Worm (Caenorhabditis elegans) whole organism, L1 larva: Measurements from ENCODE around the gene C14F11.7.

Experiments used
- efl-1 ChIP-seq, 4 experiments: fragments of 150-350 bp; optimal IDR thresholded peaks in 3 of 4; peaks in 1 of 4; 1 replicate in 1 of 4; 2 replicates in 3 of 4; lab custom pipeline; 2014; ENCODE audit warnings: missing biosample characterization in 2 of 4, missing genetic modification characterization in 2 of 4, missing genetic modification reagents in 2 of 4
- fkh-10 ChIP-seq: sonication (generic microtip); optimal IDR thresholded peaks from 2 replicates; lab custom pipeline; 2017; ENCODE audit warnings: missing biosample characterization, missing genetic modification reagents, missing genetic modification characterization
- fkh-4 ChIP-seq: sonication (generic microtip); optimal IDR thresholded peaks from 2 replicates; lab custom pipeline; 2016; ENCODE audit warnings: missing compliant biosample characterization, missing genetic modification characterization, borderline replicate concordance
- lin-15B ChIP-seq: fragments of 150-350 bp; sonication (generic microtip); optimal IDR thresholded peaks from 3 replicates; lab custom pipeline; 2014; ENCODE audit warnings: missing biosample characterization, missing genetic modification characterization
- lsy-2 ChIP-seq, 2 experiments: fragments of 150-350 bp; optimal IDR thresholded peaks; 2 replicates each; lab custom pipeline; 2014; ENCODE audit warnings: missing biosample characterization in 2 of 2, missing genetic modification characterization in 2 of 2
- nhr-11 ChIP-seq: fragments of 150-350 bp; optimal IDR thresholded peaks from 2 replicates; lab custom pipeline; 2014; ENCODE audit warnings: missing biosample characterization, missing genetic modification characterization
- nhr-47 ChIP-seq: sonication (generic microtip); optimal IDR thresholded peaks from 2 replicates; lab custom pipeline; 2016; ENCODE audit warnings: mild to moderate bottlenecking, missing genetic modification characterization, moderate library complexity, missing compliant biosample characterization
- nhr-77 ChIP-seq: fragments of 150-350 bp; optimal IDR thresholded peaks from 2 replicates; lab custom pipeline; 2014; ENCODE audit warnings: missing biosample characterization, missing genetic modification characterization
- pqm-1 ChIP-seq: sonication (generic microtip); optimal IDR thresholded peaks from 3 replicates; lab custom pipeline; 2017; ENCODE audit warnings: missing biosample characterization, missing genetic modification characterization
- sox-4 ChIP-seq: sonication (generic microtip); optimal IDR thresholded peaks from 2 replicates; lab custom pipeline; 2016; ENCODE audit warnings: missing genetic modification characterization, missing compliant biosample characterization
- unc-62 ChIP-seq: fragments of 150-350 bp; optimal IDR thresholded peaks from 2 replicates; lab custom pipeline; 2014; ENCODE audit warnings: missing biosample characterization, missing genetic modification reagents, missing genetic modification characterization

DNA sequence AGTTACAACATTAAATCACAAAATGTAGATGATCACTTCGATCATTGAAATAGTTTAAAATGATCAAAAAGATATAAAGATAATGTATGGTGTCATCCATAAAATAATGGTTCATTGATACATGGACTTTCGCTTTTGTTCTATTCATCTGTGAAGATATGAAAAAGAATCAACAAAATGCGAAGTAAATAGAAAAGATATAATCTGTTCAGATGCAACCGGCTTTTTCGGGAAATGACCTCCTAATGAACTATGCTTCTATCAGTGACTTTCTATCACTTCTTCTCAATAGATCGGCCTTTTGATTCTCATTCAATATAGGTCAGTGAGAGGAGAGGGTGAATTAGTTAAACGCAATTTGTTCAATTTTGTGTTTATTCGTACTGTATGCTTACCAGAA is 29.4 kb downstream of the C14F11.7 start:
- TF ChIP-seq unc-62 (GFP tag; lab: Kevin White, UChicago) (no peak), nhr-47 (tag; lab: Kevin White, UChicago) (no peak), pqm-1 (tag; lab: Kevin White, UChicago) (no peak), fkh-4 (no peak), sox-4 (no peak), nhr-11 (no peak), fkh-10 (GFP tag; lab: Kevin White, UChicago) (no peak), nhr-77 (tag; lab: Kevin White, UChicago) (no peak), lsy-2 (tag; optimal IDR thresholded peaks at IDR 0.05; lab: Kevin White, UChicago) (no peak), lin-15B (tag; lab: Kevin White, UChicago) (no peak), efl-1 (optimal IDR thresholded peaks at IDR 0.05; lab: Kevin White, UChicago) (no peak), efl-1 (GFP tag; optimal IDR thresholded peaks at IDR 0.05 in 1 of 2; lab: Kevin White, UChicago) (no peak)
